Worm (Caenorhabditis elegans) whole organism, young adult: ENCODE measurements around the gene F58F9.1.

Experiments used
- B0019.2 ChIP-seq: fragments of 200-800 bp; sonication (Bioruptor generic); conservative IDR thresholded peaks from 2 replicates; pipeline ENCODE4 v1.3.6; 2022; ENCODE audit warnings: missing genetic modification reagents, missing genetic modification characterization, missing compliant biosample characterization
- B0261.1 ChIP-seq: sonication (generic microtip); optimal IDR thresholded peaks from 2 replicates; lab custom pipeline; 2016; ENCODE audit warnings: mild to moderate bottlenecking, missing genetic modification characterization, moderate library complexity, missing compliant biosample characterization
- F10E7.11 ChIP-seq: sonication (generic microtip); optimal IDR thresholded peaks from 2 replicates; lab custom pipeline; 2017; ENCODE audit warnings: mild to moderate bottlenecking, missing genetic modification characterization, moderate library complexity, missing compliant biosample characterization
- F33H1.4 ChIP-seq: fragments of 200-800 bp; sonication (Bioruptor generic); IDR thresholded peaks from 2 replicates; pipeline ENCODE4 v1.3.6; 2022; ENCODE audit warnings: missing genetic modification reagents, missing genetic modification characterization, missing compliant biosample characterization
- F52B5.7 ChIP-seq: sonication (generic microtip); optimal IDR thresholded peaks from 2 replicates; lab custom pipeline; 2016; ENCODE audit warnings: mild to moderate bottlenecking, missing genetic modification characterization, missing compliant biosample characterization
- F57A8.1 ChIP-seq: fragments of 200-800 bp; sonication (Bioruptor generic); optimal IDR thresholded peaks from 2 replicates; lab custom pipeline; 2018; ENCODE audit warnings: mild to moderate bottlenecking, missing genetic modification characterization, moderate library complexity, missing compliant biosample characterization
- F57C9.4 ChIP-seq: sonication (generic microtip); optimal IDR thresholded peaks from 2 replicates; lab custom pipeline; 2017; ENCODE audit warnings: mild to moderate bottlenecking, missing genetic modification characterization, missing compliant biosample characterization
- K11D2.4 ChIP-seq: fragments of 200-800 bp; sonication (Bioruptor generic); IDR thresholded peaks from 2 replicates; pipeline ENCODE4 v1.3.6; 2022; ENCODE audit warnings: missing genetic modification reagents, missing genetic modification characterization, missing compliant biosample characterization
- Y67H2A.10 ChIP-seq: fragments of 200-800 bp; sonication (Bioruptor generic); conservative IDR thresholded peaks from 2 replicates; pipeline ENCODE4 v1.3.6; 2022; ENCODE audit warnings: missing genetic modification reagents, missing genetic modification characterization, missing compliant biosample characterization
- Y95B8A.8 ChIP-seq: fragments of 200-800 bp; sonication (Bioruptor generic); IDR thresholded peaks from 2 replicates; pipeline ENCODE4 v1.3.6; 2022; ENCODE audit warnings: missing genetic modification reagents, missing genetic modification characterization, missing compliant biosample characterization
- ama-1 ChIP-seq, 3 experiments: fragments of 150-350 bp in 1 of 3; sonication (generic microtip) in 2 of 3; optimal IDR thresholded peaks; 2 replicates each; lab custom pipeline; 2014 to 2018; ENCODE audit warnings: missing biosample characterization in 2 of 3, missing genetic modification characterization in 2 of 3, missing genetic modification reagents in 2 of 3
- attf-5 ChIP-seq: fragments of 200-800 bp; sonication (Bioruptor generic); optimal IDR thresholded peaks from 2 replicates; lab custom pipeline; 2018; ENCODE audit warnings: mild to moderate bottlenecking, missing genetic modification characterization, missing compliant biosample characterization
- attf-6 ChIP-seq: fragments of 200-800 bp; sonication (Bioruptor generic); IDR thresholded peaks from 2 replicates; pipeline ENCODE4 v1.3.6; 2022; ENCODE audit warnings: missing genetic modification reagents, missing genetic modification characterization, missing compliant biosample characterization
- bed-2 ChIP-seq: fragments of 200-800 bp; sonication (Bioruptor generic); IDR thresholded peaks from 2 replicates; pipeline ENCODE4 v1.3.6; 2022; ENCODE audit warnings: missing genetic modification reagents, missing genetic modification characterization, missing compliant biosample characterization
- ccch-3 ChIP-seq: fragments of 200-800 bp; sonication (Bioruptor generic); optimal IDR thresholded peaks from 2 replicates; lab custom pipeline; 2018; ENCODE audit warnings: mild to moderate bottlenecking, missing genetic modification characterization, missing compliant biosample characterization
- cebp-1 ChIP-seq, 2 experiments: fragments of 200-800 bp in 1 of 2; sonication (Bioruptor generic) in 1 of 2; sonication (generic microtip) in 1 of 2; IDR thresholded peaks in 1 of 2; optimal IDR thresholded peaks in 1 of 2; 2 replicates each; pipeline versions ENCODE4 v1.3.6 to Lab custom; 2017 to 2022; ENCODE audit warnings: missing compliant biosample characterization in 2 of 2, missing genetic modification characterization in 2 of 2, mild to moderate bottlenecking in 1 of 2, missing genetic modification reagents in 1 of 2, moderate library complexity in 1 of 2
- ceh-40 ChIP-seq: fragments of 200-800 bp; sonication (Bioruptor generic); IDR thresholded peaks from 2 replicates; pipeline ENCODE4 v1.3.6; 2022; ENCODE audit warnings: missing genetic modification characterization, missing compliant biosample characterization
- ceh-91 ChIP-seq: fragments of 200-800 bp; sonication (Bioruptor generic); IDR thresholded peaks from 2 replicates; pipeline ENCODE4 v1.3.6; 2022; ENCODE audit warnings: missing genetic modification reagents, missing genetic modification characterization, missing compliant biosample characterization
- chd-7 ChIP-seq: sonication (generic microtip); optimal IDR thresholded peaks from 2 replicates; lab custom pipeline; 2016; ENCODE audit warnings: mild to moderate bottlenecking, missing genetic modification characterization, moderate library complexity, missing compliant biosample characterization
- dox-1 ChIP-seq: fragments of 200-800 bp; sonication (Bioruptor generic); IDR thresholded peaks from 2 replicates; pipeline ENCODE4 v1.3.6; 2022; ENCODE audit warnings: missing genetic modification reagents, missing genetic modification characterization, missing compliant biosample characterization
- dpff-1 ChIP-seq: sonication (generic microtip); optimal IDR thresholded peaks from 2 replicates; lab custom pipeline; 2017; ENCODE audit warnings: mild to moderate bottlenecking, missing genetic modification characterization, missing compliant biosample characterization
- efl-1 ChIP-seq: fragments of 150-350 bp; optimal IDR thresholded peaks from 2 replicates; lab custom pipeline; 2014; ENCODE audit warnings: missing biosample characterization, missing genetic modification reagents, missing genetic modification characterization
- egl-18 ChIP-seq: fragments of 200-800 bp; sonication (Bioruptor generic); IDR thresholded peaks from 2 replicates; pipeline ENCODE4 v1.3.6; 2022; ENCODE audit warnings: missing genetic modification reagents, missing genetic modification characterization, missing compliant biosample characterization
- egl-44 ChIP-seq: fragments of 200-800 bp; sonication (Bioruptor generic); IDR thresholded peaks from 2 replicates; pipeline ENCODE4 v1.3.6; 2022; ENCODE audit warnings: missing genetic modification reagents, missing genetic modification characterization, missing compliant biosample characterization
- egrh-3 ChIP-seq: fragments of 200-800 bp; sonication (Bioruptor generic); IDR thresholded peaks from 2 replicates; pipeline ENCODE4 v1.3.6; 2022; ENCODE audit warnings: missing genetic modification reagents, missing genetic modification characterization, missing compliant biosample characterization
- ekl-4 ChIP-seq: fragments of 200-800 bp; sonication (Bioruptor generic); IDR thresholded peaks from 2 replicates; pipeline ENCODE4 v1.3.6; 2022; ENCODE audit warnings: missing genetic modification reagents, missing genetic modification characterization, missing compliant biosample characterization
- ets-4 ChIP-seq: fragments of 200-800 bp; sonication (Bioruptor generic); optimal IDR thresholded peaks from 2 replicates; lab custom pipeline; 2018; ENCODE audit warnings: mild to moderate bottlenecking, missing genetic modification characterization, missing compliant biosample characterization
- hlh-12 ChIP-seq: sonication (generic microtip); optimal IDR thresholded peaks from 2 replicates; lab custom pipeline; 2016; ENCODE audit warnings: missing genetic modification characterization, missing compliant biosample characterization
- hlh-26 ChIP-seq: fragments of 200-800 bp; sonication (Bioruptor generic); conservative IDR thresholded peaks from 2 replicates; pipeline ENCODE4 v1.3.6; 2022; ENCODE audit warnings: missing genetic modification reagents, missing genetic modification characterization, missing compliant biosample characterization
- lag-1 ChIP-seq: fragments of 200-800 bp; sonication (Bioruptor generic); IDR thresholded peaks from 2 replicates; pipeline ENCODE4 v1.3.6; 2022; ENCODE audit warnings: missing genetic modification reagents, missing genetic modification characterization, missing compliant biosample characterization
- let-526 ChIP-seq: fragments of 200-800 bp; sonication (Bioruptor generic); IDR thresholded peaks from 2 replicates; pipeline ENCODE4 v1.3.6; 2022; ENCODE audit warnings: missing genetic modification reagents, missing genetic modification characterization, missing compliant biosample characterization
- lin-35 ChIP-seq, 3 experiments: fragments of 150-350 bp in 2 of 3; sonication (generic microtip) in 1 of 3; optimal IDR thresholded peaks; 2 replicates each; lab custom pipeline; 2014 to 2018; ENCODE audit warnings: missing biosample characterization in 3 of 3, missing genetic modification characterization in 3 of 3, missing genetic modification reagents in 3 of 3
- mcd-1 ChIP-seq: fragments of 200-800 bp; sonication (Bioruptor generic); IDR thresholded peaks from 2 replicates; pipeline ENCODE4 v1.3.6; 2022; ENCODE audit warnings: missing genetic modification reagents, missing genetic modification characterization, missing compliant biosample characterization
- mxl-1 ChIP-seq: sonication (generic microtip); optimal IDR thresholded peaks from 2 replicates; lab custom pipeline; 2016; ENCODE audit warnings: missing genetic modification characterization, missing compliant biosample characterization
- nfya-1 ChIP-seq: sonication (generic microtip); optimal IDR thresholded peaks from 2 replicates; lab custom pipeline; 2017; ENCODE audit warnings: antibody characterized with exemption, missing compliant biosample characterization, missing genetic modification characterization, borderline replicate concordance; ENCODE audit not compliant: insufficient read depth
- nhr-120 ChIP-seq: fragments of 200-800 bp; sonication (Bioruptor generic); IDR thresholded peaks from 2 replicates; pipeline ENCODE4 v1.3.6; 2022; ENCODE audit warnings: missing genetic modification characterization, missing compliant biosample characterization
- nhr-80 ChIP-seq: sonication (generic microtip); optimal IDR thresholded peaks from 2 replicates; lab custom pipeline; 2016; ENCODE audit warnings: missing genetic modification characterization, missing compliant biosample characterization
- pbrm-1 ChIP-seq: fragments of 200-800 bp; sonication (Bioruptor generic); IDR thresholded peaks from 2 replicates; pipeline ENCODE4 v1.3.6; 2022; ENCODE audit warnings: missing genetic modification reagents, missing genetic modification characterization, missing compliant biosample characterization
- rcor-1 ChIP-seq: fragments of 200-800 bp; sonication (Bioruptor generic); IDR thresholded peaks from 2 replicates; pipeline ENCODE4 v1.3.6; 2022; ENCODE audit warnings: missing genetic modification reagents, missing genetic modification characterization, missing compliant biosample characterization
- sdz-38 ChIP-seq: sonication (generic microtip); optimal IDR thresholded peaks from 2 replicates; lab custom pipeline; 2016; ENCODE audit warnings: missing genotype, missing genetic modification characterization, missing compliant biosample characterization
- sea-2 ChIP-seq: fragments of 200-800 bp; sonication (Bioruptor generic); IDR thresholded peaks from 2 replicates; pipeline ENCODE4 v1.3.6; 2022; ENCODE audit warnings: missing genetic modification characterization, missing compliant biosample characterization
- snpc-1.3 ChIP-seq: sonication (generic microtip); optimal IDR thresholded peaks from 2 replicates; lab custom pipeline; 2017; ENCODE audit warnings: missing genetic modification characterization, mild to moderate bottlenecking, missing compliant biosample characterization, antibody characterized with exemption, moderate library complexity, missing genotype, missing genetic modification reagents; ENCODE audit not compliant: insufficient read depth
- tbp1 ChIP-seq: fragments of 200-800 bp; sonication (Bioruptor generic); optimal IDR thresholded peaks from 2 replicates; lab custom pipeline; 2018; ENCODE audit warnings: mild to moderate bottlenecking, missing genetic modification characterization, missing compliant biosample characterization
- unc-62 ChIP-seq: fragments of 150-350 bp; optimal IDR thresholded peaks from 2 replicates; lab custom pipeline; 2014; ENCODE audit warnings: missing biosample characterization, missing genetic modification reagents, missing genetic modification characterization
- xnd-1 ChIP-seq: sonication (generic microtip); optimal IDR thresholded peaks from 2 replicates; lab custom pipeline; 2016; ENCODE audit warnings: missing genotype, missing genetic modification reagents, missing genetic modification characterization, missing compliant biosample characterization
- zim-3 ChIP-seq: sonication (generic microtip); optimal IDR thresholded peaks from 2 replicates; lab custom pipeline; 2017; ENCODE audit warnings: mild to moderate bottlenecking, missing genetic modification characterization, moderate library complexity, missing compliant biosample characterization
- ztf-22 ChIP-seq: fragments of 200-800 bp; sonication (Bioruptor generic); optimal IDR thresholded peaks from 2 replicates; lab custom pipeline; 2018; ENCODE audit warnings: mild to moderate bottlenecking, missing genetic modification characterization, moderate library complexity, missing compliant biosample characterization
- ztf-26 ChIP-seq: sonication (generic microtip); optimal IDR thresholded peaks from 2 replicates; lab custom pipeline; 2017; ENCODE audit warnings: missing genetic modification characterization, missing compliant biosample characterization

F58F9.1 gene

ce11 chrIV:6206294-6206776, 43.3 kb upstream of the F58F9.1 start, which contains the start of gene C49A9.10 (continued):
- TF ChIP-seq ceh-91, result 0 out of 2 replicates have a peak, but pooled peaks have one; percentile 37
- no peak for TF ChIP-seq zim-3 (tag; lab: Kevin White, UChicago)
- no peak for TF ChIP-seq egl-18
- no peak for TF ChIP-seq F57A8.1 (GFP tag; lab: Kevin White, UChicago)
- TF ChIP-seq snpc-1.3 (tag; lab: Kevin White, UChicago), result no peak
- no peak for TF ChIP-seq ztf-22 (GFP tag; lab: Kevin White, UChicago)
- TF ChIP-seq mxl-1 (tag; lab: Kevin White, UChicago), result no peak
- TF ChIP-seq bed-2 (GFP tag; lab: Robert Waterston, UW), result peak; percentile 83
- 0 out of 2 replicates have a peak, but pooled peaks have one; percentile 9 for TF ChIP-seq cebp-1 (GFP tag; IDR thresholded peaks at IDR 0.05; lab: Robert Waterston, UW)
- no peak for TF ChIP-seq cebp-1 (tag; optimal IDR thresholded peaks at IDR 0.05; lab: Kevin White, UChicago)
- TF ChIP-seq hlh-26, result no peak
- TF ChIP-seq efl-1, result peak; percentile 77
- TF ChIP-seq ama-1 (optimal IDR thresholded peaks at IDR 0.05; lab: Kevin White, UChicago), result no peak
- TF ChIP-seq ama-1 (GFP tag; optimal IDR thresholded peaks at IDR 0.05; lab: Kevin White, UChicago), result no peak
- TF ChIP-seq nfya-1 (tag; lab: Kevin White, UChicago), result no peak
- TF ChIP-seq hlh-12, result no peak
- TF ChIP-seq rcor-1, result peak; percentile 73
- no peak for TF ChIP-seq egrh-3
- peak; percentile 22 for TF ChIP-seq ztf-26
- no peak for TF ChIP-seq dpff-1 (tag; lab: Kevin White, UChicago)
- no peak for TF ChIP-seq lag-1 (GFP tag; lab: Robert Waterston, UW)
- TF ChIP-seq tbp1, result peak; percentile 66
- TF ChIP-seq lin-35 (GFP tag; optimal IDR thresholded peaks at IDR 0.05; lab: Kevin White, UChicago), result peak in 2 of 3 experiments; percentile 45 to 93
- TF ChIP-seq B0019.2, result no peak
- no peak for TF ChIP-seq B0261.1 (tag; lab: Kevin White, UChicago)
- TF ChIP-seq Y95B8A.8 (GFP tag; lab: Robert Waterston, UW), result no peak
- TF ChIP-seq nhr-80 (tag; lab: Kevin White, UChicago), result peak; percentile 3
- no peak for TF ChIP-seq chd-7 (tag; lab: Kevin White, UChicago)
- peak; percentile 81 for TF ChIP-seq mcd-1 (GFP tag; lab: Robert Waterston, UW)
- no peak; the same call in 1 of the 2 replicates for TF ChIP-seq dox-1 (GFP tag; lab: Robert Waterston, UW)
- TF ChIP-seq F57C9.4 (tag; lab: Kevin White, UChicago), result peak; percentile 48
- TF ChIP-seq ccch-3 (GFP tag; lab: Kevin White, UChicago), result no peak
- peak; percentile 35 for TF ChIP-seq xnd-1 (tag; lab: Kevin White, UChicago)
- peak; percentile 58; the same call in 1 of the 2 replicates for TF ChIP-seq ekl-4 (GFP tag; lab: Robert Waterston, UW)
- no peak for TF ChIP-seq unc-62 (GFP tag; lab: Kevin White, UChicago)
- TF ChIP-seq pbrm-1 (GFP tag; lab: Robert Waterston, UW), result peak; percentile 60; the same call in 1 of the 2 replicates
- TF ChIP-seq Y67H2A.10 (GFP tag; lab: Robert Waterston, UW), result no peak
- peak; percentile 49 for TF ChIP-seq F10E7.11 (tag; lab: Kevin White, UChicago)
- peak; percentile 49 for TF ChIP-seq attf-5 (GFP tag; lab: Kevin White, UChicago)
- no peak for TF ChIP-seq sea-2
- no peak for TF ChIP-seq ets-4 (GFP tag; lab: Kevin White, UChicago)
- TF ChIP-seq F33H1.4 (GFP tag; lab: Robert Waterston, UW), result peak; percentile 60
- no peak for TF ChIP-seq egl-44 (GFP tag; lab: Robert Waterston, UW)
- TF ChIP-seq let-526 (GFP tag; lab: Robert Waterston, UW), result peak; percentile 89
- no peak; the same call in 1 of the 2 replicates for TF ChIP-seq K11D2.4 (GFP tag; lab: Robert Waterston, UW)
- TF ChIP-seq ceh-40 (GFP tag; lab: Robert Waterston, UW), result no peak
- no peak for TF ChIP-seq nhr-120
- no peak for TF ChIP-seq F52B5.7 (tag; lab: Kevin White, UChicago)
- no peak for TF ChIP-seq sdz-38 (tag; lab: Kevin White, UChicago)
- peak; percentile 57; the same call in 1 of the 2 replicates for TF ChIP-seq attf-6
